Worm (Caenorhabditis elegans): ENCODE results near the gene C29E4.12.

The C29E4.12 gene

DNA sequence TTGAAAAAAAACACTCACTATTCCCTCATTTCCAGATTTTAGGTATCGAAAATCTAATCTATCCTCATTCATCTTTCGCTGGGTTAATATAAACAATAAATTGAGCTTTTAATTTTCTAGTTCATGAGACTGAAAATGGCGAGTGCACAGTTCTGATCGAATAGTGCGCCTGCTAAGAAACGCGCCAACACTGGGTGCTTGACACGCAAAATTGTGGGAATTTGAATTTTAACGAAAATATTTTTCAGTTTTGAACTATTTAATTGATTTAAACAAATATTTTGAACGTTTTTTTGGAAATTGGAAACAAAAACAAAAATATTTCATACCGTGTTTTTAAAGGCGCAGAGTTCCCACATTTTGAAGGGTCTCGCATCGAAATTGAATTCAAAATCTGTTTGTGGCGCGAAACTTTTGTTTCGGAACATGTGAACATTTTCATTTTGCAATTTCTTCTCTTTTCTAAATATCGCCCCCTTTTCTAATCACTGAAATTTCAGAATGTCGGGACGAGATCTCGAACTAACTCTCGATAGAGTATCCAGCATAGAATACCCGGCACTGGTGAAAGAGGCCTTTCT lies 12.3 kb upstream of the C29E4.12 start, which contains the start of the genes C29E4.13 and npp-15 (continued):
- TF ChIP-seq dpff-1 (tag; optimal IDR thresholded peaks at IDR 0.05) (no peak), C17E4.6 (GFP tag; IDR thresholded peaks at IDR 0.05) (no peak), ceh-58 (GFP tag; IDR thresholded peaks at IDR 0.05) (no peak), D2030.7 (GFP tag; IDR thresholded peaks at IDR 0.05) (peak; percentile 50), madf-3 (GFP tag; IDR thresholded peaks at IDR 0.05) (no peak), ama-1 (optimal IDR thresholded peaks at IDR 0.05) (no peak), ama-1 (GFP tag; optimal IDR thresholded peaks at IDR 0.05) (no peak), pbrm-1 (GFP tag; IDR thresholded peaks at IDR 0.05) (no peak), hlh-12 (tag; optimal IDR thresholded peaks at IDR 0.05) (no peak), mxl-1 (tag; optimal IDR thresholded peaks at IDR 0.05) (no peak), rec-8 (tag; optimal IDR thresholded peaks at IDR 0.05) (no peak), T26A5.8 (tag; optimal IDR thresholded peaks at IDR 0.05) (no peak), B0261.1 (tag; optimal IDR thresholded peaks at IDR 0.05) (no peak), lsl-1 (GFP tag; optimal IDR thresholded peaks at IDR 0.05) (peak; percentile 73), let-526 (GFP tag; IDR thresholded peaks at IDR 0.05) (no peak), xnd-1 (tag; optimal IDR thresholded peaks at IDR 0.05) (peak; percentile 60), zim-3 (tag; optimal IDR thresholded peaks at IDR 0.05) (no peak), hmg-1.2 (GFP tag; IDR thresholded peaks at IDR 0.05) (no peak), ztf-26 (tag; optimal IDR thresholded peaks at IDR 0.05) (no peak), nhr-179 (tag; optimal IDR thresholded peaks at IDR 0.05) (no peak), nfya-1 (tag; optimal IDR thresholded peaks at IDR 0.05; ENCODE audit: borderline replicate concordance, insufficient read depth) (no peak), snpc-1.1 (tag; optimal IDR thresholded peaks at IDR 0.05; ENCODE audit: insufficient read depth) (no peak), ztf-28 (GFP tag; IDR thresholded peaks at IDR 0.05) (no peak), Y53F4B.3 (GFP tag; IDR thresholded peaks at IDR 0.05) (no peak), B0035.1 (tag; optimal IDR thresholded peaks at IDR 0.05) (no peak), zfh-2 (GFP tag; conservative IDR thresholded peaks at IDR 0.05) (no peak), F39B2.1 (GFP tag; IDR thresholded peaks at IDR 0.05) (no peak), bed-2 (GFP tag; IDR thresholded peaks at IDR 0.05) (no peak), ceh-27 (GFP tag; optimal IDR thresholded peaks at IDR 0.05) (no peak), lin-54 (GFP tag; optimal IDR thresholded peaks at IDR 0.05) (peak; percentile 55), attf-3 (GFP tag; conservative IDR thresholded peaks at IDR 0.05) (peak; percentile 53; the same call in 1 of the 2 replicates), tbp1 (GFP tag; optimal IDR thresholded peaks at IDR 0.05) (peak; percentile 1), snpc-1.3 (tag; optimal IDR thresholded peaks at IDR 0.05; ENCODE audit: insufficient read depth) (no peak), F57C9.4 (tag; optimal IDR thresholded peaks at IDR 0.05) (no peak), bed-1 (GFP tag; IDR thresholded peaks at IDR 0.05) (no peak), F57A8.1 (GFP tag; optimal IDR thresholded peaks at IDR 0.05) (no peak), ccch-3 (GFP tag; optimal IDR thresholded peaks at IDR 0.05) (no peak), F22D6.2 (tag; optimal IDR thresholded peaks at IDR 0.05) (no peak), nhr-80 (tag; optimal IDR thresholded peaks at IDR 0.05) (peak; percentile 15), repo-1 (tag; optimal IDR thresholded peaks at IDR 0.05) (no peak), mel-28 (tag; optimal IDR thresholded peaks at IDR 0.05; ENCODE audit: borderline replicate concordance) (no peak), K12H6.12 (tag; optimal IDR thresholded peaks at IDR 0.05) (no peak), ztf-3 (GFP tag; optimal IDR thresholded peaks at IDR 0.05) (no peak), cebp-1 (GFP tag; IDR thresholded peaks at IDR 0.05) (no peak), cebp-1 (tag; optimal IDR thresholded peaks at IDR 0.05) (peak; percentile 18), efl-1 (GFP tag; optimal IDR thresholded peaks at IDR 0.05) (peak; percentile 87), ztf-6 (GFP tag; IDR thresholded peaks at IDR 0.05) (no peak), fkh-3 (tag; optimal IDR thresholded peaks at IDR 0.05) (no peak), lir-1 (GFP tag; conservative IDR thresholded peaks at IDR 0.05) (no peak)

Data from whole organism, young adult.